Worm (Caenorhabditis elegans) whole organism, late embryonic: ENCODE data around the gene ZK180.5.
A peak's percentile ranks its signal among the peaks of the same experiment; 100 is the strongest.

Experiments used
- C38D4.7 ChIP-seq: fragments of 200-800 bp; sonication (Bioruptor generic); optimal IDR thresholded peaks from 2 replicates; lab custom pipeline; 2018; ENCODE audit warnings: mild to moderate bottlenecking, missing genetic modification characterization, moderate library complexity, missing compliant biosample characterization
- F13H6.1 ChIP-seq: sonication (generic microtip); optimal IDR thresholded peaks from 2 replicates; lab custom pipeline; 2016; ENCODE audit warnings: missing genetic modification characterization, missing compliant biosample characterization
- T23F11.4 ChIP-seq: fragments of 200-800 bp; sonication (Bioruptor generic); optimal IDR thresholded peaks from 2 replicates; lab custom pipeline; 2018; ENCODE audit warnings: mild to moderate bottlenecking, missing genetic modification characterization, missing compliant biosample characterization
- Y22D7AL.16 ChIP-seq: sonication (generic microtip); optimal IDR thresholded peaks from 2 replicates; lab custom pipeline; 2016; ENCODE audit warnings: missing genetic modification characterization, missing compliant biosample characterization
- ahr-1 ChIP-seq: sonication (generic microtip); optimal IDR thresholded peaks from 2 replicates; lab custom pipeline; 2016; ENCODE audit warnings: missing genetic modification characterization, missing compliant biosample characterization
- ama-1 ChIP-seq: fragments of 150-350 bp; optimal IDR thresholded peaks from 2 replicates; lab custom pipeline; 2014
- ceh-2 ChIP-seq: sonication (generic microtip); optimal IDR thresholded peaks from 2 replicates; lab custom pipeline; 2016; ENCODE audit warnings: missing genotype, missing genetic modification characterization, missing compliant biosample characterization
- ceh-24 ChIP-seq: sonication (generic microtip); optimal IDR thresholded peaks from 2 replicates; lab custom pipeline; 2016; ENCODE audit warnings: mild to moderate bottlenecking, missing genetic modification characterization, missing compliant biosample characterization
- ceh-31 ChIP-seq: sonication (generic microtip); optimal IDR thresholded peaks from 2 replicates; lab custom pipeline; 2016; ENCODE audit warnings: missing genetic modification characterization, missing compliant biosample characterization
- ceh-6 ChIP-seq: fragments of 200-800 bp; sonication (Bioruptor generic); optimal IDR thresholded peaks from 2 replicates; lab custom pipeline; 2018; ENCODE audit warnings: mild to moderate bottlenecking, missing genetic modification characterization, missing compliant biosample characterization
- dve-1 ChIP-seq: sonication (generic microtip); optimal IDR thresholded peaks from 2 replicates; lab custom pipeline; 2017; ENCODE audit warnings: antibody characterized with exemption, mild to moderate bottlenecking, missing genetic modification characterization, missing compliant biosample characterization
- elt-2 ChIP-seq: sonication (generic microtip); optimal IDR thresholded peaks from 2 replicates; lab custom pipeline; 2016; ENCODE audit warnings: missing genetic modification reagents, missing genetic modification characterization, missing compliant biosample characterization
- ets-4 ChIP-seq: sonication (generic microtip); optimal IDR thresholded peaks from 2 replicates; lab custom pipeline; 2016; ENCODE audit warnings: missing genetic modification characterization, missing compliant biosample characterization
- eyg-1 ChIP-seq: sonication (generic microtip); optimal IDR thresholded peaks from 2 replicates; lab custom pipeline; 2016; ENCODE audit warnings: missing genotype, missing genetic modification characterization, missing compliant biosample characterization
- hlh-13 ChIP-seq: fragments of 200-800 bp; sonication (Bioruptor generic); optimal IDR thresholded peaks from 2 replicates; lab custom pipeline; 2018; ENCODE audit warnings: mild to moderate bottlenecking, missing genetic modification characterization, missing compliant biosample characterization
- hlh-15 ChIP-seq: sonication (generic microtip); optimal IDR thresholded peaks from 2 replicates; lab custom pipeline; 2016; ENCODE audit warnings: missing genetic modification characterization, missing compliant biosample characterization
- hlh-6 ChIP-seq: sonication (generic microtip); optimal IDR thresholded peaks from 2 replicates; lab custom pipeline; 2016; ENCODE audit warnings: missing genotype, missing genetic modification characterization, missing compliant biosample characterization
- lin-11 ChIP-seq: fragments of 200-800 bp; sonication (Bioruptor generic); optimal IDR thresholded peaks from 2 replicates; lab custom pipeline; 2018; ENCODE audit warnings: mild to moderate bottlenecking, missing genetic modification characterization, missing compliant biosample characterization
- nfya-1 ChIP-seq: sonication (generic microtip); optimal IDR thresholded peaks from 2 replicates; lab custom pipeline; 2017; ENCODE audit warnings: missing genetic modification characterization, mild to moderate bottlenecking, missing compliant biosample characterization, antibody characterized with exemption, moderate library complexity
- nhr-11 ChIP-seq: fragments of 150-350 bp; optimal IDR thresholded peaks from 2 replicates; lab custom pipeline; 2014; ENCODE audit warnings: missing biosample characterization, missing genetic modification characterization
- odd-2 ChIP-seq: sonication (generic microtip); optimal IDR thresholded peaks from 2 replicates; lab custom pipeline; 2017; ENCODE audit warnings: antibody characterized with exemption, mild to moderate bottlenecking, missing genetic modification characterization, missing compliant biosample characterization
- pag-3 ChIP-seq: sonication (generic microtip); optimal IDR thresholded peaks from 2 replicates; lab custom pipeline; 2016; ENCODE audit warnings: missing compliant biosample characterization, missing genetic modification characterization, borderline replicate concordance
- pha-4 ChIP-seq: fragments of 150-350 bp; optimal IDR thresholded peaks from 2 replicates; lab custom pipeline; 2018; ENCODE audit warnings: missing biosample characterization, missing genetic modification reagents, missing genetic modification characterization
- pros-1 ChIP-seq: fragments of 150-350 bp; optimal IDR thresholded peaks from 2 replicates; lab custom pipeline; 2014; ENCODE audit warnings: missing biosample characterization, missing genetic modification reagents, missing genetic modification characterization
- ref-2 ChIP-seq: sonication (generic microtip); optimal IDR thresholded peaks from 2 replicates; lab custom pipeline; 2016; ENCODE audit warnings: missing genetic modification characterization, missing compliant biosample characterization
- rnt-1 ChIP-seq: sonication (generic microtip); optimal IDR thresholded peaks from 2 replicates; lab custom pipeline; 2016; ENCODE audit warnings: missing genetic modification characterization, missing compliant biosample characterization
- sdc-2 ChIP-seq: sonication (generic microtip); optimal IDR thresholded peaks from 2 replicates; lab custom pipeline; 2016; ENCODE audit warnings: missing genotype, missing genetic modification characterization, missing compliant biosample characterization
- sox-2 ChIP-seq: fragments of 200-800 bp; sonication (Bioruptor generic); IDR thresholded peaks from 2 replicates; pipeline ENCODE4 v1.3.6; 2022; ENCODE audit warnings: missing genetic modification reagents, missing genetic modification characterization, missing compliant biosample characterization
- sox-4 ChIP-seq: sonication (generic microtip); optimal IDR thresholded peaks from 2 replicates; lab custom pipeline; 2017; ENCODE audit warnings: mild to moderate bottlenecking, missing genetic modification characterization, inconsistent platforms, missing compliant biosample characterization
- tbx-7 ChIP-seq: sonication (generic microtip); optimal IDR thresholded peaks from 2 replicates; lab custom pipeline; 2016; ENCODE audit warnings: missing genotype, missing genetic modification characterization, missing compliant biosample characterization
- unc-3 ChIP-seq, 2 experiments: fragments of 200-800 bp in 1 of 2; sonication (Bioruptor generic) in 1 of 2; sonication (generic microtip) in 1 of 2; conservative IDR thresholded peaks in 1 of 2; optimal IDR thresholded peaks in 1 of 2; 2 replicates each; pipeline versions ENCODE4 v1.3.6 to Lab custom; 2016 to 2022; ENCODE audit warnings: missing compliant biosample characterization in 2 of 2, missing genetic modification characterization in 2 of 2, missing genetic modification reagents in 1 of 2
- zip-5 ChIP-seq: sonication (generic microtip); optimal IDR thresholded peaks from 2 replicates; lab custom pipeline; 2016; ENCODE audit warnings: missing genetic modification characterization, missing compliant biosample characterization

ZK180.5 gene

ce11 chrIV:4542972-4543371 lies 26.0 kb upstream of the ZK180.5 start:
- no peak for TF ChIP-seq tbx-7
- no peak for TF ChIP-seq sdc-2 (tag; lab: Kevin White, UChicago)
- no peak for TF ChIP-seq F13H6.1 (tag; lab: Kevin White, UChicago)
- TF ChIP-seq nhr-11 (tag; lab: Kevin White, UChicago) = no peak
- TF ChIP-seq C38D4.7 (GFP tag; lab: Kevin White, UChicago) = no peak
- TF ChIP-seq ceh-31 (tag; lab: Kevin White, UChicago) = no peak
- no peak for TF ChIP-seq zip-5 (tag; lab: Kevin White, UChicago)

- TF ChIP-seq ets-4 (tag; lab: Kevin White, UChicago) (no peak), T23F11.4 (GFP tag; lab: Kevin White, UChicago) (no peak), pag-3 (tag; lab: Kevin White, UChicago) (no peak)
Observed at ce11 chrIV:4541195-4541594, 24.2 kb upstream of the ZK180.5 start.

- peak; percentile 10 for TF ChIP-seq elt-2 (tag; lab: Kevin White, UChicago)
- TF ChIP-seq ceh-24 (tag; lab: Kevin White, UChicago) = no peak
- no peak for TF ChIP-seq ceh-31 (tag; lab: Kevin White, UChicago)
- TF ChIP-seq pha-4 (tag; lab: Kevin White, UChicago) = no peak
- no peak for TF ChIP-seq Y22D7AL.16
Observed at ce11 chrIV:4538672-4539071, 21.7 kb upstream of the ZK180.5 start.

ce11 chrIV:4536247-4536646 lies 19.3 kb upstream of the ZK180.5 start, which contains the start of gene ZK185.2:
Gene ZK185.2, plus strand, starts transcription at chrIV:4536547.
- TF ChIP-seq odd-2 = no peak
- no peak for TF ChIP-seq pha-4 (tag; lab: Kevin White, UChicago)
- no peak for TF ChIP-seq Y22D7AL.16
- TF ChIP-seq sdc-2 (tag; lab: Kevin White, UChicago) = no peak
- TF ChIP-seq lin-11 (tag; lab: Kevin White, UChicago) = no peak
- no peak for TF ChIP-seq C38D4.7 (GFP tag; lab: Kevin White, UChicago)
- TF ChIP-seq F13H6.1 (tag; lab: Kevin White, UChicago) = no peak
- no peak for TF ChIP-seq sox-2 (GFP tag; lab: Robert Waterston, UW)
- no peak for TF ChIP-seq hlh-13
- TF ChIP-seq, all 69 proteins: peak for 0

ce11 chrIV:4533025-4533424 lies 16.1 kb upstream of the ZK180.5 start, which contains the start of gene ZK185.4:
Gene ZK185.4, minus strand, starts transcription at chrIV:4533125.
- TF ChIP-seq zip-5 (tag; lab: Kevin White, UChicago) = no peak
- TF ChIP-seq ceh-2 (tag; lab: Kevin White, UChicago) = no peak
- no peak for TF ChIP-seq Y22D7AL.16
- TF ChIP-seq nfya-1 = no peak
- TF ChIP-seq ref-2 (tag; lab: Kevin White, UChicago) = no peak
- no peak for TF ChIP-seq sox-4 (tag; lab: Kevin White, UChicago)
- no peak for TF ChIP-seq unc-3 (GFP tag; conservative IDR thresholded peaks at IDR 0.05; lab: Robert Waterston, UW)
- TF ChIP-seq unc-3 (tag; optimal IDR thresholded peaks at IDR 0.05; lab: Kevin White, UChicago) = no peak
- no peak for TF ChIP-seq eyg-1
- no peak for TF ChIP-seq odd-2
- no peak for TF ChIP-seq ceh-6 (GFP tag; lab: Kevin White, UChicago)
- no peak for TF ChIP-seq hlh-15 (tag; lab: Kevin White, UChicago)
- TF ChIP-seq dve-1 (tag; lab: Kevin White, UChicago) = no peak
- no peak for TF ChIP-seq sdc-2 (tag; lab: Kevin White, UChicago)
- no peak for TF ChIP-seq rnt-1
- TF ChIP-seq pros-1 = no peak
- no peak for TF ChIP-seq ahr-1 (tag; lab: Kevin White, UChicago)
- no peak for TF ChIP-seq hlh-6 (tag; lab: Kevin White, UChicago)
- TF ChIP-seq C38D4.7 (GFP tag; lab: Kevin White, UChicago) = no peak
- TF ChIP-seq ama-1 = no peak
- TF ChIP-seq pha-4 (tag; lab: Kevin White, UChicago) = no peak
